Fruit fly (Drosophila melanogaster) whole organism, embryonic: ENCODE results near the gene CG10337.

ENCODE experiments used
- Abd-B ChIP-seq: fragments of 200-800 bp; sonication (Bioruptor generic); optimal IDR thresholded peaks from 2 replicates; lab custom pipeline; 2018; ENCODE audit warnings: missing biosample characterization, mild to moderate bottlenecking, missing genetic modification characterization, moderate library complexity
- Antp ChIP-seq: fragments of 200-800 bp; sonication (Bioruptor generic); optimal IDR thresholded peaks from 3 replicates; lab custom pipeline; 2016; ENCODE audit warnings: missing biosample characterization, missing genetic modification characterization
- Awh ChIP-seq: fragments of 200-800 bp; sonication (Bioruptor generic); IDR thresholded peaks from 2 replicates; pipeline ENCODE4, ENCODE4 v1.3.6; 2022; ENCODE audit warnings: missing biosample characterization, missing genetic modification characterization
- Bgb ChIP-seq: fragments of 200-800 bp; sonication (Bioruptor generic); IDR thresholded peaks from 2 replicates; pipeline ENCODE4 v1.3.6; 2022; ENCODE audit warnings: missing biosample characterization, missing genetic modification characterization; ENCODE audit not compliant: partially characterized antibody
- Blimp-1 ChIP-seq: fragments of 200-800 bp; sonication (Bioruptor generic); optimal IDR thresholded peaks from 3 replicates; lab custom pipeline; 2018; ENCODE audit warnings: missing biosample characterization, missing genetic modification characterization, mild to moderate bottlenecking, moderate library complexity, missing genetic modification reagents
- CG10147 ChIP-seq: fragments of 200-800 bp; sonication (Bioruptor generic); optimal IDR thresholded peaks from 2 replicates; lab custom pipeline; 2019; ENCODE audit warnings: missing biosample characterization, mild to moderate bottlenecking, missing genetic modification characterization, moderate library complexity
- CG12659 ChIP-seq: fragments of 200-800 bp; sonication (Bioruptor generic); optimal IDR thresholded peaks from 3 replicates; lab custom pipeline; 2017; ENCODE audit warnings: mild to moderate bottlenecking, missing biosample characterization, missing genetic modification reagents, missing genetic modification characterization
- CG15073 ChIP-seq: fragments of 200-800 bp; sonication (Bioruptor generic); optimal IDR thresholded peaks from 2 replicates; lab custom pipeline; 2016; ENCODE audit warnings: missing biosample characterization, missing genetic modification characterization
- CG16813 ChIP-seq: fragments of 200-800 bp; sonication (Bioruptor generic); IDR thresholded peaks from 3 replicates; pipeline ENCODE4 v1.3.6; 2022; ENCODE audit warnings: missing biosample characterization, missing genetic modification characterization; ENCODE audit not compliant: partially characterized antibody
- CG17186 ChIP-seq: fragments of 200-800 bp; sonication (Bioruptor generic); optimal IDR thresholded peaks from 3 replicates; lab custom pipeline; 2017; ENCODE audit warnings: missing biosample characterization, missing genetic modification reagents, missing genetic modification characterization
- CG17829 ChIP-seq: fragments of 200-800 bp; optimal IDR thresholded peaks from 2 replicates; lab custom pipeline; 2019; ENCODE audit warnings: missing biosample characterization, mild to moderate bottlenecking, missing genetic modification characterization, moderate library complexity
- CG18764 ChIP-seq: fragments of 200-800 bp; sonication (Bioruptor generic); optimal IDR thresholded peaks from 3 replicates; lab custom pipeline; 2016; ENCODE audit warnings: missing biosample characterization, missing genetic modification characterization
- CG2116 ChIP-seq: fragments of 200-800 bp; sonication (Bioruptor generic); optimal IDR thresholded peaks from 3 replicates; lab custom pipeline; 2018; ENCODE audit warnings: missing biosample characterization, mild to moderate bottlenecking, missing genetic modification characterization
- CG2875 ChIP-seq: fragments of 200-800 bp; sonication (Bioruptor generic); optimal IDR thresholded peaks from 2 replicates; lab custom pipeline; 2017; ENCODE audit warnings: missing biosample characterization, mild to moderate bottlenecking, missing genetic modification characterization, missing genetic modification reagents
- CG32532 ChIP-seq: fragments of 200-800 bp; sonication (Bioruptor generic); IDR thresholded peaks from 2 replicates; pipeline ENCODE4 v1.3.6; 2022; ENCODE audit warnings: missing biosample characterization, missing genetic modification characterization
- CG3407 ChIP-seq: fragments of 200-800 bp; sonication (Bioruptor generic); optimal IDR thresholded peaks from 2 replicates; lab custom pipeline; 2018; ENCODE audit warnings: missing biosample characterization, mild to moderate bottlenecking, missing genetic modification characterization
- CG34376 ChIP-seq: fragments of 200-800 bp; sonication (Bioruptor generic); optimal IDR thresholded peaks from 2 replicates; lab custom pipeline; 2018; ENCODE audit warnings: missing biosample characterization, mild to moderate bottlenecking, missing genetic modification characterization
- CG4424 ChIP-seq: fragments of 200-800 bp; sonication (Bioruptor generic); optimal IDR thresholded peaks from 3 replicates; lab custom pipeline; 2016; ENCODE audit warnings: missing biosample characterization, missing genetic modification characterization
- CG4730 ChIP-seq: fragments of 200-800 bp; sonication (Bioruptor generic); IDR thresholded peaks from 2 replicates; pipeline ENCODE4 v1.3.6; 2022; ENCODE audit warnings: missing biosample characterization, missing genetic modification characterization
- CG6683 ChIP-seq: fragments of 200-800 bp; sonication (Bioruptor generic); optimal IDR thresholded peaks from 2 replicates; lab custom pipeline; 2017; ENCODE audit warnings: missing biosample characterization, mild to moderate bottlenecking, missing genetic modification characterization, missing genetic modification reagents
- CG6689 ChIP-seq: fragments of 200-800 bp; sonication (Bioruptor generic); IDR thresholded peaks from 2 replicates; pipeline ENCODE4 v1.3.6; 2022; ENCODE audit warnings: missing biosample characterization, missing genetic modification characterization
- CG8359 ChIP-seq: fragments of 200-800 bp; sonication (Bioruptor generic); optimal IDR thresholded peaks from 2 replicates; lab custom pipeline; 2017; ENCODE audit warnings: missing biosample characterization, mild to moderate bottlenecking, missing genetic modification characterization, borderline replicate concordance
- CG9609 ChIP-seq: fragments of 200-800 bp; sonication (Bioruptor generic); optimal IDR thresholded peaks from 3 replicates; lab custom pipeline; 2016; ENCODE audit warnings: missing biosample characterization, missing genetic modification characterization
- CHES-1-like ChIP-seq: fragments of 200-800 bp; sonication (Bioruptor generic); optimal IDR thresholded peaks from 2 replicates; lab custom pipeline; 2016; ENCODE audit warnings: missing biosample characterization, missing genetic modification characterization
- Camta ChIP-seq: fragments of 200-800 bp; sonication (Bioruptor generic); optimal IDR thresholded peaks from 2 replicates; lab custom pipeline; 2016; ENCODE audit warnings: missing biosample characterization, missing genetic modification characterization
- CrebB ChIP-seq: fragments of 200-800 bp; sonication (Bioruptor generic); optimal IDR thresholded peaks from 3 replicates; lab custom pipeline; 2018; ENCODE audit warnings: missing biosample characterization, mild to moderate bottlenecking, missing genetic modification characterization
- D ChIP-seq, 2 experiments: fragments of 200-800 bp in 1 of 2; fragments of >200 bp in 1 of 2; sonication (Bioruptor generic) in 1 of 2; optimal IDR thresholded peaks; 2 replicates in 1 of 2; 3 replicates in 1 of 2; lab custom pipeline; 2017; ENCODE audit warnings: mild to moderate bottlenecking in 1 of 2, missing biosample characterization in 1 of 2, missing genetic modification characterization in 1 of 2, missing genetic modification reagents in 1 of 2
- Dip3 ChIP-seq: fragments of 200-800 bp; sonication (Bioruptor generic); optimal IDR thresholded peaks from 3 replicates; lab custom pipeline; 2016; ENCODE audit warnings: missing biosample characterization, missing genetic modification characterization
- Ets65A ChIP-seq: fragments of 200-800 bp; sonication (Bioruptor generic); peaks from one replicate; lab custom pipeline; 2016; ENCODE audit warnings: missing biosample characterization, missing genetic modification characterization
- HLH54F ChIP-seq: fragments of 200-800 bp; sonication (Bioruptor generic); optimal IDR thresholded peaks from 3 replicates; lab custom pipeline; 2016; ENCODE audit warnings: missing biosample characterization, missing genetic modification characterization
- Hmr ChIP-seq: fragments of 200-800 bp; sonication (Bioruptor generic); optimal IDR thresholded peaks from 3 replicates; lab custom pipeline; 2017; ENCODE audit warnings: mild to moderate bottlenecking, missing biosample characterization, missing genetic modification reagents, missing genetic modification characterization
- Myb ChIP-seq: fragments of 200-800 bp; sonication (Bioruptor generic); optimal IDR thresholded peaks from 2 replicates; lab custom pipeline; 2016; ENCODE audit warnings: missing biosample characterization, missing genetic modification characterization
- Nf-YB ChIP-seq: fragments of 200-800 bp; sonication (Bioruptor generic); optimal IDR thresholded peaks from 3 replicates; lab custom pipeline; 2019; ENCODE audit warnings: missing biosample characterization, mild to moderate bottlenecking, missing genetic modification characterization, moderate library complexity
- Optix ChIP-seq: fragments of 200-800 bp; sonication (Bioruptor generic); IDR thresholded peaks from 3 replicates; pipeline ENCODE4 v1.3.6; 2022; ENCODE audit warnings: missing biosample characterization, missing genetic modification characterization
- Ptx1 ChIP-seq: fragments of 200-800 bp; sonication (Bioruptor generic); IDR thresholded peaks from 2 replicates; pipeline ENCODE4 v1.3.6; 2022; ENCODE audit warnings: missing biosample characterization, missing genetic modification characterization
- bigmax ChIP-seq: fragments of 200-800 bp; sonication (Bioruptor generic); optimal IDR thresholded peaks from 2 replicates; lab custom pipeline; 2018; ENCODE audit warnings: missing biosample characterization, mild to moderate bottlenecking, missing genetic modification characterization
- btn ChIP-seq: fragments of 200-800 bp; sonication (Bioruptor generic); optimal IDR thresholded peaks from 2 replicates; lab custom pipeline; 2016; ENCODE audit warnings: missing biosample characterization, missing genetic modification characterization
- cwo ChIP-seq: fragments of 200-800 bp; sonication (Bioruptor generic); optimal IDR thresholded peaks from 3 replicates; lab custom pipeline; 2017; ENCODE audit warnings: missing biosample characterization, missing genetic modification characterization, mild to moderate bottlenecking, moderate library complexity, missing genetic modification reagents
- fd102C ChIP-seq: fragments of 200-800 bp; sonication (Bioruptor generic); optimal IDR thresholded peaks from 2 replicates; lab custom pipeline; 2018; ENCODE audit warnings: missing biosample characterization, mild to moderate bottlenecking, missing genetic modification characterization, moderate library complexity
- fd64A ChIP-seq: fragments of 200-800 bp; sonication (Bioruptor generic); optimal IDR thresholded peaks from 3 replicates; lab custom pipeline; 2018; ENCODE audit warnings: missing biosample characterization, mild to moderate bottlenecking, missing genetic modification characterization
- gro ChIP-seq: fragments of 200-800 bp; sonication (Bioruptor generic); optimal IDR thresholded peaks from 2 replicates; lab custom pipeline; 2016; ENCODE audit warnings: missing biosample characterization, missing genetic modification characterization
- jing ChIP-seq: fragments of 200-800 bp; sonication (Bioruptor generic); optimal IDR thresholded peaks from 2 replicates; lab custom pipeline; 2018; ENCODE audit warnings: missing biosample characterization, mild to moderate bottlenecking, missing genetic modification characterization
- lab ChIP-seq: fragments of 200-800 bp; sonication (Bioruptor generic); optimal IDR thresholded peaks from 3 replicates; lab custom pipeline; 2017; ENCODE audit warnings: missing biosample characterization, missing genetic modification characterization, mild to moderate bottlenecking, moderate library complexity, missing genetic modification reagents
- prd ChIP-seq, 3 experiments: fragments of >200 bp in 2 of 3; fragments of 200-800 bp in 1 of 3; sonication (Bioruptor generic) in 1 of 3; optimal IDR thresholded peaks in 2 of 3; IDR thresholded peaks in 1 of 3; 2 replicates in 2 of 3; 3 replicates in 1 of 3; pipeline versions ENCODE4 v1.3.6 to Lab custom; 2017 to 2022; ENCODE audit warnings: missing biosample characterization in 1 of 3, missing genetic modification characterization in 1 of 3
- so ChIP-seq: fragments of 200-800 bp; sonication (Bioruptor generic); IDR thresholded peaks from 3 replicates; pipeline ENCODE4 v1.3.6; 2022; ENCODE audit warnings: missing biosample characterization, missing genetic modification characterization
- tin ChIP-seq: fragments of 200-800 bp; sonication (Bioruptor generic); optimal IDR thresholded peaks from 3 replicates; lab custom pipeline; 2016; ENCODE audit warnings: missing biosample characterization, missing genetic modification characterization
- tna ChIP-seq: fragments of 200-800 bp; sonication (Bioruptor generic); IDR thresholded peaks from 2 replicates; pipeline ENCODE4 v1.3.6; 2022; ENCODE audit warnings: missing biosample characterization, missing genetic modification characterization; ENCODE audit not compliant: partially characterized antibody
- zfh1 ChIP-seq: fragments of 200-800 bp; sonication (Bioruptor generic); IDR thresholded peaks from 3 replicates; pipeline ENCODE4 v1.3.6; 2022; ENCODE audit warnings: missing biosample characterization, missing genetic modification characterization

Gene CG10337

dm6 chr2L:19537779-19538456, 8.8 kb downstream of the CG10337 start, which contains the start of gene CG13082 (continued):
- TF ChIP-seq CG6683 (GFP tag; lab: Kevin White, UChicago) (no peak), CHES-1-like (GFP tag; lab: Kevin White, UChicago) (no peak), CG12659 (peak; percentile 5), bigmax (GFP tag; lab: Kevin White, UChicago) (no peak), CG2116 (GFP tag; lab: Kevin White, UChicago) (no peak), Blimp-1 (peak; percentile 87), CG10147 (no peak), Awh (peak; percentile 27; the same call in 1 of the 2 replicates), Camta (GFP tag; lab: Kevin White, UChicago) (peak; percentile 50), tna (GFP tag; lab: Robert Waterston, UW) (no peak), lab (no peak), CG32532 (GFP tag; lab: Robert Waterston, UW) (no peak), CG4424 (GFP tag; lab: Kevin White, UChicago) (peak; percentile 75), CG6689 (GFP tag; lab: Robert Waterston, UW) (peak; percentile 51; the same call in 1 of the 2 replicates), CG17829 (peak; percentile 78), Nf-YB (peak; percentile 24), CG2875 (GFP tag; lab: Kevin White, UChicago) (peak; percentile 59), Ets65A (peak; percentile 2), CG4730 (GFP tag; lab: Robert Waterston, UW) (no peak), cwo (no peak), CrebB (tag; lab: Kevin White, UChicago) (no peak), Hmr (GFP tag; lab: Kevin White, UChicago) (no peak), fd64A (GFP tag; lab: Kevin White, UChicago) (no peak), zfh1 (GFP tag; lab: Robert Waterston, UW) (peak; percentile 65), CG3407 (peak; percentile 27), Bgb (GFP tag; lab: Robert Waterston, UW) (no peak), CG9609 (GFP tag; lab: Kevin White, UChicago) (peak; percentile 9), CG18764 (GFP tag; lab: Kevin White, UChicago) (no peak), CG16813 (GFP tag; lab: Robert Waterston, UW) (no peak), tin (GFP tag; lab: Kevin White, UChicago) (peak; percentile 52), CG34376 (GFP tag; lab: Kevin White, UChicago) (no peak), CG15073 (no peak), Optix (GFP tag; lab: Robert Waterston, UW) (peak; percentile 24; the same call in 1 of the 3 replicates), prd (optimal IDR thresholded peaks at IDR 0.05; lab: Kevin White, UChicago) (no peak), prd (GFP tag; IDR thresholded peaks at IDR 0.05; lab: Robert Waterston, UW) (peak; percentile 64; the same call in 2 of the 3 replicates), btn (peak; percentile 42), CG17186 (GFP tag; lab: Kevin White, UChicago) (no peak), Abd-B (GFP tag; lab: Kevin White, UChicago) (peak; percentile 8), Ptx1 (GFP tag; lab: Robert Waterston, UW) (no peak; the same call in 1 of the 2 replicates), Antp (GFP tag; lab: Kevin White, UChicago) (peak; percentile 16), gro (GFP tag; lab: Kevin White, UChicago) (no peak), jing (GFP tag; lab: Kevin White, UChicago) (no peak), HLH54F (GFP tag; lab: Kevin White, UChicago) (no peak), CG8359 (GFP tag; lab: Kevin White, UChicago) (peak; percentile 62), D (optimal IDR thresholded peaks at IDR 0.05; lab: Kevin White, UChicago) (no peak), D (GFP tag; optimal IDR thresholded peaks at IDR 0.05; lab: Kevin White, UChicago) (peak; percentile 75), Dip3 (peak; percentile 27), Myb (no peak), fd102C (no peak), so (GFP tag; lab: Robert Waterston, UW) (no peak)
